Worm (Caenorhabditis elegans) whole organism, late embryonic: ENCODE measurements around the gene C14E2.6.

Source experiments
- K02D7.2 ChIP-seq: sonication (generic microtip); optimal IDR thresholded peaks from 2 replicates; lab custom pipeline; 2017; ENCODE audit warnings: mild to moderate bottlenecking, missing genetic modification characterization, missing compliant biosample characterization
- T23F11.4 ChIP-seq: fragments of 200-800 bp; sonication (Bioruptor generic); optimal IDR thresholded peaks from 2 replicates; lab custom pipeline; 2018; ENCODE audit warnings: mild to moderate bottlenecking, missing genetic modification characterization, missing compliant biosample characterization
- ahr-1 ChIP-seq: sonication (generic microtip); optimal IDR thresholded peaks from 2 replicates; lab custom pipeline; 2016; ENCODE audit warnings: missing genetic modification characterization, missing compliant biosample characterization
- ama-1 ChIP-seq: fragments of 150-350 bp; optimal IDR thresholded peaks from 2 replicates; lab custom pipeline; 2014
- ceh-18 ChIP-seq: sonication (generic microtip); optimal IDR thresholded peaks from 2 replicates; lab custom pipeline; 2016; ENCODE audit warnings: missing genetic modification characterization, missing compliant biosample characterization
- ceh-22 ChIP-seq: sonication (generic microtip); optimal IDR thresholded peaks from 2 replicates; lab custom pipeline; 2017; ENCODE audit warnings: missing biosample characterization, missing genetic modification characterization
- ceh-24 ChIP-seq: sonication (generic microtip); optimal IDR thresholded peaks from 2 replicates; lab custom pipeline; 2016; ENCODE audit warnings: mild to moderate bottlenecking, missing genetic modification characterization, missing compliant biosample characterization
- ceh-31 ChIP-seq: sonication (generic microtip); optimal IDR thresholded peaks from 2 replicates; lab custom pipeline; 2016; ENCODE audit warnings: missing genetic modification characterization, missing compliant biosample characterization
- ceh-34 ChIP-seq: sonication (generic microtip); optimal IDR thresholded peaks from 2 replicates; lab custom pipeline; 2016; ENCODE audit warnings: mild to moderate bottlenecking, missing genetic modification characterization, missing compliant biosample characterization
- ceh-45 ChIP-seq: fragments of 200-800 bp; sonication (Bioruptor generic); IDR thresholded peaks from 2 replicates; pipeline ENCODE4 v1.3.6; 2022; ENCODE audit warnings: missing genetic modification reagents, missing genetic modification characterization, missing compliant biosample characterization
- ceh-9 ChIP-seq: sonication (generic microtip); optimal IDR thresholded peaks from 2 replicates; lab custom pipeline; 2016; ENCODE audit warnings: mild to moderate bottlenecking, missing genetic modification characterization, inconsistent platforms, missing compliant biosample characterization
- dmd-4 ChIP-seq: sonication (generic microtip); optimal IDR thresholded peaks from 2 replicates; lab custom pipeline; 2016; ENCODE audit warnings: borderline replicate concordance, missing genetic modification characterization, missing compliant biosample characterization
- elt-4 ChIP-seq: sonication (generic microtip); optimal IDR thresholded peaks from 2 replicates; lab custom pipeline; 2016; ENCODE audit warnings: missing genetic modification characterization, missing compliant biosample characterization
- fax-1 ChIP-seq: sonication (generic microtip); optimal IDR thresholded peaks from 2 replicates; lab custom pipeline; 2016; ENCODE audit warnings: missing genotype, missing genetic modification characterization, missing compliant biosample characterization
- gmeb-2 ChIP-seq: sonication (generic microtip); optimal IDR thresholded peaks from 2 replicates; lab custom pipeline; 2016; ENCODE audit warnings: missing genetic modification characterization, inconsistent platforms, missing compliant biosample characterization
- hlh-13 ChIP-seq: fragments of 200-800 bp; sonication (Bioruptor generic); optimal IDR thresholded peaks from 2 replicates; lab custom pipeline; 2018; ENCODE audit warnings: mild to moderate bottlenecking, missing genetic modification characterization, missing compliant biosample characterization
- hlh-15 ChIP-seq: sonication (generic microtip); optimal IDR thresholded peaks from 2 replicates; lab custom pipeline; 2016; ENCODE audit warnings: missing genetic modification characterization, missing compliant biosample characterization
- hlh-6 ChIP-seq: sonication (generic microtip); optimal IDR thresholded peaks from 2 replicates; lab custom pipeline; 2016; ENCODE audit warnings: missing genotype, missing genetic modification characterization, missing compliant biosample characterization
- hlh-8 ChIP-seq: sonication (generic microtip); optimal IDR thresholded peaks from 2 replicates; lab custom pipeline; 2016; ENCODE audit warnings: missing genotype, missing genetic modification characterization, missing compliant biosample characterization
- lim-6 ChIP-seq: sonication (generic microtip); optimal IDR thresholded peaks from 2 replicates; lab custom pipeline; 2016; ENCODE audit warnings: missing genetic modification characterization, missing compliant biosample characterization
- madf-2 ChIP-seq: sonication (generic microtip); optimal IDR thresholded peaks from 2 replicates; lab custom pipeline; 2017; ENCODE audit warnings: missing genetic modification characterization, missing compliant biosample characterization
- nhr-11 ChIP-seq: fragments of 150-350 bp; optimal IDR thresholded peaks from 2 replicates; lab custom pipeline; 2014; ENCODE audit warnings: missing biosample characterization, missing genetic modification characterization
- pag-3 ChIP-seq: sonication (generic microtip); optimal IDR thresholded peaks from 2 replicates; lab custom pipeline; 2016; ENCODE audit warnings: missing compliant biosample characterization, missing genetic modification characterization, borderline replicate concordance
- pha-2 ChIP-seq: sonication (generic microtip); optimal IDR thresholded peaks from 2 replicates; lab custom pipeline; 2017; ENCODE audit warnings: mild to moderate bottlenecking, missing genetic modification characterization, missing compliant biosample characterization
- pha-4 ChIP-seq: fragments of 150-350 bp; optimal IDR thresholded peaks from 2 replicates; lab custom pipeline; 2018; ENCODE audit warnings: missing biosample characterization, missing genetic modification reagents, missing genetic modification characterization
- pros-1 ChIP-seq: fragments of 150-350 bp; optimal IDR thresholded peaks from 2 replicates; lab custom pipeline; 2014; ENCODE audit warnings: missing biosample characterization, missing genetic modification reagents, missing genetic modification characterization
- ref-2 ChIP-seq: sonication (generic microtip); optimal IDR thresholded peaks from 2 replicates; lab custom pipeline; 2016; ENCODE audit warnings: missing genetic modification characterization, missing compliant biosample characterization
- rnt-1 ChIP-seq: sonication (generic microtip); optimal IDR thresholded peaks from 2 replicates; lab custom pipeline; 2016; ENCODE audit warnings: missing genetic modification characterization, missing compliant biosample characterization
- sox-2 ChIP-seq: fragments of 200-800 bp; sonication (Bioruptor generic); IDR thresholded peaks from 2 replicates; pipeline ENCODE4 v1.3.6; 2022; ENCODE audit warnings: missing genetic modification reagents, missing genetic modification characterization, missing compliant biosample characterization
- sox-4 ChIP-seq: sonication (generic microtip); optimal IDR thresholded peaks from 2 replicates; lab custom pipeline; 2017; ENCODE audit warnings: mild to moderate bottlenecking, missing genetic modification characterization, inconsistent platforms, missing compliant biosample characterization
- syd-9 ChIP-seq: sonication (generic microtip); optimal IDR thresholded peaks from 2 replicates; lab custom pipeline; 2016; ENCODE audit warnings: mild to moderate bottlenecking, missing genetic modification characterization, moderate library complexity, missing compliant biosample characterization
- tbx-2 ChIP-seq: sonication (generic microtip); optimal IDR thresholded peaks from 2 replicates; lab custom pipeline; 2016; ENCODE audit warnings: missing genetic modification characterization, missing compliant biosample characterization
- tbx-7 ChIP-seq: sonication (generic microtip); optimal IDR thresholded peaks from 2 replicates; lab custom pipeline; 2016; ENCODE audit warnings: missing genotype, missing genetic modification characterization, missing compliant biosample characterization
- unc-3 ChIP-seq, 2 experiments: fragments of 200-800 bp in 1 of 2; sonication (Bioruptor generic) in 1 of 2; sonication (generic microtip) in 1 of 2; conservative IDR thresholded peaks in 1 of 2; optimal IDR thresholded peaks in 1 of 2; 2 replicates each; pipeline versions ENCODE4 v1.3.6 to Lab custom; 2016 to 2022; ENCODE audit warnings: missing compliant biosample characterization in 2 of 2, missing genetic modification characterization in 2 of 2, missing genetic modification reagents in 1 of 2
- unc-55 ChIP-seq: sonication (generic microtip); optimal IDR thresholded peaks from 2 replicates; lab custom pipeline; 2017; ENCODE audit warnings: missing biosample characterization, missing genetic modification reagents, missing genetic modification characterization
- ztf-16 ChIP-seq: sonication (generic microtip); optimal IDR thresholded peaks from 2 replicates; lab custom pipeline; 2017; ENCODE audit warnings: missing genetic modification characterization, missing compliant biosample characterization

C14E2.6 gene

DNA sequence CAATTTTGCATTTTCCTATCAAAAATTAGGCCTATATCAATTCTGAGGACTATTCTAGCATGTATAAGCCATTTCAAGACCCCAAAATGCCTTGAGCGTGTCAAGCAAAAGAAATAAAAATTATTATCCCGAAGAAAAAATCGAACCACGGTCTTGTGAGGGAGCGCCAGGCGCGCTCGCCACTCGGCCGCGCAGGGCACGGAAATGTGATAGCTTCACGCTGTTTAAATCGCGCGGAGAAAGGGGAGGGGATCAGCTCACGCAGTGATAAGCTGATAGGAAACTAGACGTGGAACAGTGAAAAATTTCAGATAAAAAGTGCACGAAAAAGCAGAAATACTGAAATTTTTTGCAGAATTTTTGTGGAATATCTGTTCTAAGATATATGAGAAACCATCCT, 7.9 kb upstream of the C14E2.6 start (continued):
- TF ChIP-seq T23F11.4 (GFP tag; lab: Kevin White, UChicago), result peak; percentile 54
- peak; percentile 28 for TF ChIP-seq rnt-1 (tag; lab: Kevin White, UChicago)
- peak; percentile 77 for TF ChIP-seq gmeb-2 (tag; lab: Kevin White, UChicago)
- TF ChIP-seq pha-2 (tag; lab: Kevin White, UChicago), result peak; percentile 62
- TF ChIP-seq unc-55 (GFP tag; lab: Kevin White, UChicago), result no peak
- TF ChIP-seq ztf-16 (tag; lab: Kevin White, UChicago), result peak; percentile 48
- 0 out of 2 replicates have a peak, but pooled peaks have one; percentile 5 for TF ChIP-seq unc-3 (GFP tag; conservative IDR thresholded peaks at IDR 0.05; lab: Robert Waterston, UW)
- peak; percentile 29 for TF ChIP-seq unc-3 (tag; optimal IDR thresholded peaks at IDR 0.05; lab: Kevin White, UChicago)
- no peak for TF ChIP-seq hlh-8 (tag; lab: Kevin White, UChicago)
- peak; percentile 42 for TF ChIP-seq ceh-18 (tag; lab: Kevin White, UChicago)
- TF ChIP-seq elt-4 (tag; lab: Kevin White, UChicago), result no peak
- peak; percentile 25 for TF ChIP-seq ceh-24 (tag; lab: Kevin White, UChicago)
- no peak for TF ChIP-seq ceh-22
- TF ChIP-seq dmd-4 (tag; lab: Kevin White, UChicago), result peak; percentile 67
- peak; percentile 35 for TF ChIP-seq ceh-31 (tag; lab: Kevin White, UChicago)
- TF ChIP-seq ceh-45 (GFP tag; lab: Robert Waterston, UW), result 0 out of 2 replicates have a peak, but pooled peaks have one; percentile 20
- no peak for TF ChIP-seq ref-2 (tag; lab: Kevin White, UChicago)
- peak; percentile 75 for TF ChIP-seq K02D7.2 (tag; lab: Kevin White, UChicago)
- no peak for TF ChIP-seq sox-2 (GFP tag; lab: Robert Waterston, UW)
- TF ChIP-seq ceh-9 (tag; lab: Kevin White, UChicago), result no peak

DNA sequence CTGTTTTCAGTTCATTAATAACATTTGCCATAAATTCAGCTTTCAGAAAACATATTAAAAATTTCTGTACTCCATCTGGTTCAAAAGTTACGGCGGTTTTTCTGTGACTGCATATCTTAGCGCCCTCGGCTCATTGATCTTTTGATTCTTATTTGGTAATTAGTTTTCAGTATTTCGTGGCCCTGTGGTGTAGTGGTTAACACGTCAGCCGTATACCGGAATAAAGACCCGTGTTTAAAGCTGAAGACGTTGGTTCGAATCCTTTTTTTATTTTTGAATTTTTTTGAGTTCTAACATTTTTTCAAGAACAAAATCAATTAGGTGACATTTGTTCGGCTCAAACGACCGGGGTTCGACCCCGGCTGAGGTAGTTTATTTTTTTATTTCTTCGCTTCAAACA, 638 bp upstream of the C14E2.6 start:
- TF ChIP-seq hlh-8 (tag; lab: Kevin White, UChicago) (no peak), pros-1 (no peak), ceh-34 (tag; lab: Kevin White, UChicago) (no peak), pha-4 (tag; lab: Kevin White, UChicago) (no peak), unc-55 (GFP tag; lab: Kevin White, UChicago) (no peak), sox-4 (tag; lab: Kevin White, UChicago) (no peak), K02D7.2 (tag; lab: Kevin White, UChicago) (no peak), nhr-11 (tag; lab: Kevin White, UChicago) (no peak), hlh-6 (tag; lab: Kevin White, UChicago) (no peak), ahr-1 (no peak), tbx-2 (tag; lab: Kevin White, UChicago) (no peak), lim-6 (tag; lab: Kevin White, UChicago) (no peak), tbx-7 (tag; lab: Kevin White, UChicago) (no peak), elt-4 (tag; lab: Kevin White, UChicago) (no peak)
- TF ChIP-seq, all 69 proteins: peak for 0

- no peak for TF ChIP-seq sox-2 (GFP tag; lab: Robert Waterston, UW)
- no peak for TF ChIP-seq hlh-13 (GFP tag; lab: Kevin White, UChicago)
- TF ChIP-seq ceh-45 (GFP tag; lab: Robert Waterston, UW), result no peak
- no peak for TF ChIP-seq pag-3 (tag; lab: Kevin White, UChicago)
- TF ChIP-seq fax-1 (tag; lab: Kevin White, UChicago), result no peak
- no peak for TF ChIP-seq ceh-24 (tag; lab: Kevin White, UChicago)
- TF ChIP-seq ref-2 (tag; lab: Kevin White, UChicago), result no peak
- TF ChIP-seq ama-1 (lab: Kevin White, UChicago), result no peak
- no peak for TF ChIP-seq ceh-22
- no peak for TF ChIP-seq hlh-15
- no peak for TF ChIP-seq syd-9 (tag; lab: Kevin White, UChicago)
- TF ChIP-seq madf-2 (tag; lab: Kevin White, UChicago), result no peak
Observed at ce11 chrX:1826166-1826565, 3.7 kb downstream of the C14E2.6 start, which contains the start of gene C14E2.1. C14E2.1 (plus strand) TSS chrX:1826466.
